Worm (Caenorhabditis elegans): Measurements from ENCODE around the gene dnj-19.

- TF ChIP-seq fos-1 (tag; optimal IDR thresholded peaks at IDR 0.05) (no peak), blmp-1 (tag; optimal IDR thresholded peaks at IDR 0.05; ENCODE audit: insufficient read depth) (no peak), lin-13 (GFP tag; optimal IDR thresholded peaks at IDR 0.05) (no peak), snpc-4 (tag; optimal IDR thresholded peaks at IDR 0.05) (no peak), egl-27 (tag; optimal IDR thresholded peaks at IDR 0.05) (no peak), nhr-77 (tag; optimal IDR thresholded peaks at IDR 0.05) (no peak), nhr-12 (tag; optimal IDR thresholded peaks at IDR 0.05) (no peak), elt-3 (tag; optimal IDR thresholded peaks at IDR 0.05) (no peak), mab-5 (tag; optimal IDR thresholded peaks at IDR 0.05) (no peak), nhr-23 (tag; optimal IDR thresholded peaks at IDR 0.05) (no peak), ceh-82 (tag; optimal IDR thresholded peaks at IDR 0.05) (no peak)
Measured at ce11 chrV:5504295-5504694, 362 bp downstream of the dnj-19 start.

Measured in whole organism, L2 larva.